Worm (Caenorhabditis elegans): ENCODE results near the gene Y25C1A.7.

ce11 chrII:3060782-3061181 lies 10.1 kb downstream of the Y25C1A.7 start, which contains the start of gene Y25C1A.6:
- TF ChIP-seq lin-13 (GFP tag; optimal IDR thresholded peaks at IDR 0.05) (no peak), mbf-1 (tag; optimal IDR thresholded peaks at IDR 0.05) (no peak), mab-5 (tag; optimal IDR thresholded peaks at IDR 0.05) (no peak), egl-27 (tag; optimal IDR thresholded peaks at IDR 0.05) (no peak), lsy-2 (tag; optimal IDR thresholded peaks at IDR 0.05) (no peak), skn-1 (tag; optimal IDR thresholded peaks at IDR 0.05) (no peak), ZK546.5 (tag; optimal IDR thresholded peaks at IDR 0.05) (no peak), ama-1 (optimal IDR thresholded peaks at IDR 0.05) (no peak)
